Fruit fly (Drosophila melanogaster) whole organism: ENCODE results near the gene CG9008.

Source experiments
- CG8478 ChIP-seq: fragments of >200 bp; optimal IDR thresholded peaks from 2 replicates; lab custom pipeline; 2018; ENCODE audit warnings: inconsistent platforms
- Dll ChIP-seq: fragments of >200 bp; optimal IDR thresholded peaks from 2 replicates; lab custom pipeline; 2017
- EcR ChIP-seq, 2 experiments: fragments of >200 bp; optimal IDR thresholded peaks; 2 replicates each; lab custom pipeline; 2017; ENCODE audit warnings: missing biosample characterization in 2 of 2, missing genetic modification characterization in 2 of 2, missing genetic modification reagents in 2 of 2
- pan ChIP-seq: fragments of >200 bp; optimal IDR thresholded peaks from 2 replicates; lab custom pipeline; 2017
- psq ChIP-seq: fragments of >200 bp; optimal IDR thresholded peaks from 2 replicates; lab custom pipeline; 2017
- usp ChIP-seq: fragments of >200 bp; optimal IDR thresholded peaks from 2 replicates; lab custom pipeline; 2017; ENCODE audit warnings: missing biosample characterization, missing genetic modification characterization, mixed read lengths

The CG9008 gene

dm6 chr2L:13803805-13804560 lies 24.0 kb upstream of the CG9008 start:
- TF ChIP-seq Dll (no peak), psq (no peak), CG8478 (lab: Kevin White, UChicago) (no peak), pan (no peak), EcR (GFP tag; optimal IDR thresholded peaks at IDR 0.05; lab: Kevin White, UChicago) (no peak)

- TF ChIP-seq Dll (no peak), EcR (GFP tag; optimal IDR thresholded peaks at IDR 0.05; lab: Kevin White, UChicago) (no peak), CG8478 (lab: Kevin White, UChicago) (no peak), usp (GFP tag; lab: Kevin White, UChicago) (no peak), psq (no peak), pan (no peak)
Measured at dm6 chr2L:13803032-13803661, 23.2 kb upstream of the CG9008 start, which contains the start of gene CAH1. CAH1 (plus strand) TSS chr2L:13803626.

- no peak for TF ChIP-seq pan
- TF ChIP-seq usp (GFP tag; lab: Kevin White, UChicago): no peak
- no peak for TF ChIP-seq psq
Measured at dm6 chr2L:13802075-13802639, 22.2 kb upstream of the CG9008 start.

dm6 chr2L:13801166-13801565 lies 21.2 kb upstream of the CG9008 start:
- TF ChIP-seq pan (no peak), EcR (GFP tag; optimal IDR thresholded peaks at IDR 0.05; lab: Kevin White, UChicago) (no peak), CG8478 (lab: Kevin White, UChicago) (no peak), psq (no peak)

dm6 chr2L:13793405-13793804 lies 13.4 kb upstream of the CG9008 start, which contains the start of gene Sec71:
Sec71 (plus strand) TSS chr2L:13793521.
- TF ChIP-seq pan: no peak
- no peak for TF ChIP-seq usp (GFP tag; lab: Kevin White, UChicago)
- no peak for TF ChIP-seq Dll

- no peak for TF ChIP-seq EcR (GFP tag; optimal IDR thresholded peaks at IDR 0.05; lab: Kevin White, UChicago)
- TF ChIP-seq Dll: no peak
- TF ChIP-seq usp (GFP tag; lab: Kevin White, UChicago): no peak
- TF ChIP-seq psq: no peak
- no peak for TF ChIP-seq CG8478 (lab: Kevin White, UChicago)
- no peak for TF ChIP-seq pan
Measured at dm6 chr2L:13790715-13791114, 10.8 kb upstream of the CG9008 start, which contains the start of gene CG16863. CG16863 (plus strand) TSS chr2L:13790959.

- TF ChIP-seq CG8478 (lab: Kevin White, UChicago) (no peak), pan (no peak), EcR (GFP tag; optimal IDR thresholded peaks at IDR 0.05; lab: Kevin White, UChicago) (no peak), usp (GFP tag; lab: Kevin White, UChicago) (no peak), Dll (no peak), psq (no peak)
Measured at dm6 chr2L:13784155-13784681, 4.3 kb upstream of the CG9008 start, which contains the start of gene CG16890. CG16890 (minus strand) TSS chr2L:13784338.

dm6 chr2L:13783264-13784154 lies 3.5 kb upstream of the CG9008 start, which contains the start of gene Eato:
Eato (plus strand) TSS chr2L:13784084.
- TF ChIP-seq Dll (no peak), CG8478 (lab: Kevin White, UChicago) (no peak), EcR (GFP tag; optimal IDR thresholded peaks at IDR 0.05; lab: Kevin White, UChicago) (no peak), pan (no peak), usp (GFP tag; lab: Kevin White, UChicago) (no peak), psq (no peak)

- no peak for TF ChIP-seq CG8478 (lab: Kevin White, UChicago)
- TF ChIP-seq EcR (GFP tag; optimal IDR thresholded peaks at IDR 0.05; lab: Kevin White, UChicago): no peak
- TF ChIP-seq usp (GFP tag; lab: Kevin White, UChicago): no peak
- TF ChIP-seq pan: no peak
- no peak for TF ChIP-seq Dll
- no peak for TF ChIP-seq psq
Measured at dm6 chr2L:13779795-13780108, 213 bp downstream of the CG9008 start.

- TF ChIP-seq pan (no peak), CG8478 (lab: Kevin White, UChicago) (no peak), psq (no peak), EcR (GFP tag; optimal IDR thresholded peaks at IDR 0.05; lab: Kevin White, UChicago) (no peak), usp (GFP tag; lab: Kevin White, UChicago) (no peak), Dll (no peak)
Measured at dm6 chr2L:13779162-13779561, 803 bp downstream of the CG9008 start.

dm6 chr2L:13778648-13779047 lies 1.3 kb downstream of the CG9008 start:
- no peak for TF ChIP-seq Dll
- TF ChIP-seq psq: no peak
- no peak for TF ChIP-seq pan
- TF ChIP-seq usp (GFP tag; lab: Kevin White, UChicago): no peak
- no peak for TF ChIP-seq EcR (GFP tag; optimal IDR thresholded peaks at IDR 0.05; lab: Kevin White, UChicago)
- no peak for TF ChIP-seq CG8478 (lab: Kevin White, UChicago)
